Worm (Caenorhabditis elegans) whole organism, L1 larva: ENCODE measurements around the gene cnd-1.

ENCODE experiments used
- blmp-1 ChIP-seq: fragments of 150-350 bp; optimal IDR thresholded peaks from 2 replicates; lab custom pipeline; 2014; ENCODE audit warnings: missing biosample characterization, missing genetic modification characterization
- ceh-63 ChIP-seq: fragments of 200-800 bp; sonication (Bioruptor generic); optimal IDR thresholded peaks from 2 replicates; lab custom pipeline; 2018; ENCODE audit warnings: mild to moderate bottlenecking, missing genetic modification characterization, missing compliant biosample characterization
- efl-1 ChIP-seq, 4 experiments: fragments of 150-350 bp; optimal IDR thresholded peaks in 3 of 4; peaks in 1 of 4; 1 replicate in 1 of 4; 2 replicates in 3 of 4; lab custom pipeline; 2014; ENCODE audit warnings: missing biosample characterization in 2 of 4, missing genetic modification characterization in 2 of 4, missing genetic modification reagents in 2 of 4
- ets-5 ChIP-seq: fragments of 200-800 bp; sonication (Bioruptor generic); IDR thresholded peaks from 2 replicates; pipeline ENCODE4 v1.3.6; 2022; ENCODE audit warnings: missing genetic modification characterization, missing compliant biosample characterization
- nhr-77 ChIP-seq: fragments of 150-350 bp; optimal IDR thresholded peaks from 2 replicates; lab custom pipeline; 2014; ENCODE audit warnings: missing biosample characterization, missing genetic modification characterization
- nhr-84 ChIP-seq: sonication (generic microtip); optimal IDR thresholded peaks from 2 replicates; lab custom pipeline; 2017; ENCODE audit warnings: missing biosample characterization, missing genetic modification characterization

- TF ChIP-seq ets-5 (GFP tag; lab: Robert Waterston, UW) (no peak), nhr-84 (no peak), efl-1 (optimal IDR thresholded peaks at IDR 0.05; lab: Kevin White, UChicago) (no peak), efl-1 (GFP tag; optimal IDR thresholded peaks at IDR 0.05 in 1 of 2; lab: Kevin White, UChicago) (peak in 1 of 2 experiments; percentile 66), ceh-63 (GFP tag; lab: Kevin White, UChicago) (no peak), blmp-1 (no peak), nhr-77 (tag; lab: Kevin White, UChicago) (no peak)
These were observed 48.7 kb downstream of the cnd-1 start, which contains the start of gene moc-6 for ce11 chrIII:5195690-5196089.
